Worm (Caenorhabditis elegans) whole organism, late embryonic: ENCODE data around the gene K09E2.3.

Experiments used
- F13H6.1 ChIP-seq: sonication (generic microtip); optimal IDR thresholded peaks from 2 replicates; lab custom pipeline; 2016; ENCODE audit warnings: missing genetic modification characterization, missing compliant biosample characterization
- T23F11.4 ChIP-seq: fragments of 200-800 bp; sonication (Bioruptor generic); optimal IDR thresholded peaks from 2 replicates; lab custom pipeline; 2018; ENCODE audit warnings: mild to moderate bottlenecking, missing genetic modification characterization, missing compliant biosample characterization
- Y22D7AL.16 ChIP-seq: sonication (generic microtip); optimal IDR thresholded peaks from 2 replicates; lab custom pipeline; 2016; ENCODE audit warnings: missing genetic modification characterization, missing compliant biosample characterization
- ceh-14 ChIP-seq: sonication (generic microtip); optimal IDR thresholded peaks from 2 replicates; lab custom pipeline; 2016; ENCODE audit warnings: missing genotype, missing genetic modification characterization, missing compliant biosample characterization
- ceh-19 ChIP-seq: fragments of 200-800 bp; sonication (Bioruptor generic); optimal IDR thresholded peaks from 2 replicates; lab custom pipeline; 2018; ENCODE audit warnings: mild to moderate bottlenecking, missing genetic modification characterization, missing compliant biosample characterization
- ceh-2 ChIP-seq: sonication (generic microtip); optimal IDR thresholded peaks from 2 replicates; lab custom pipeline; 2016; ENCODE audit warnings: missing genotype, missing genetic modification characterization, missing compliant biosample characterization
- ceh-30 ChIP-seq: fragments of 150-350 bp; optimal IDR thresholded peaks from 2 replicates; lab custom pipeline; 2014; ENCODE audit warnings: missing biosample characterization, missing genetic modification characterization
- ceh-34 ChIP-seq: sonication (generic microtip); optimal IDR thresholded peaks from 2 replicates; lab custom pipeline; 2016; ENCODE audit warnings: mild to moderate bottlenecking, missing genetic modification characterization, missing compliant biosample characterization
- ceh-48 ChIP-seq: sonication (generic microtip); optimal IDR thresholded peaks from 2 replicates; lab custom pipeline; 2016; ENCODE audit warnings: missing genetic modification characterization, inconsistent platforms, missing compliant biosample characterization
- ceh-6 ChIP-seq: fragments of 200-800 bp; sonication (Bioruptor generic); optimal IDR thresholded peaks from 2 replicates; lab custom pipeline; 2018; ENCODE audit warnings: mild to moderate bottlenecking, missing genetic modification characterization, missing compliant biosample characterization
- ceh-9 ChIP-seq: sonication (generic microtip); optimal IDR thresholded peaks from 2 replicates; lab custom pipeline; 2016; ENCODE audit warnings: mild to moderate bottlenecking, missing genetic modification characterization, inconsistent platforms, missing compliant biosample characterization
- che-1 ChIP-seq: sonication (generic microtip); optimal IDR thresholded peaks from 2 replicates; lab custom pipeline; 2016; ENCODE audit warnings: mild to moderate bottlenecking, missing genetic modification characterization, missing compliant biosample characterization
- elt-2 ChIP-seq: sonication (generic microtip); optimal IDR thresholded peaks from 2 replicates; lab custom pipeline; 2016; ENCODE audit warnings: missing genetic modification reagents, missing genetic modification characterization, missing compliant biosample characterization
- fkh-6 ChIP-seq: sonication (generic microtip); optimal IDR thresholded peaks from 2 replicates; lab custom pipeline; 2016; ENCODE audit warnings: missing genetic modification characterization, missing compliant biosample characterization
- gmeb-2 ChIP-seq: sonication (generic microtip); optimal IDR thresholded peaks from 2 replicates; lab custom pipeline; 2016; ENCODE audit warnings: missing genetic modification characterization, inconsistent platforms, missing compliant biosample characterization
- hlh-30 ChIP-seq: sonication (generic microtip); optimal IDR thresholded peaks from 2 replicates; lab custom pipeline; 2017; ENCODE audit warnings: antibody characterized with exemption, missing genetic modification characterization, missing compliant biosample characterization; ENCODE audit not compliant: insufficient read depth
- lim-6 ChIP-seq: sonication (generic microtip); optimal IDR thresholded peaks from 2 replicates; lab custom pipeline; 2016; ENCODE audit warnings: missing genetic modification characterization, missing compliant biosample characterization
- lin-11 ChIP-seq: fragments of 200-800 bp; sonication (Bioruptor generic); optimal IDR thresholded peaks from 2 replicates; lab custom pipeline; 2018; ENCODE audit warnings: mild to moderate bottlenecking, missing genetic modification characterization, missing compliant biosample characterization
- madf-2 ChIP-seq: sonication (generic microtip); optimal IDR thresholded peaks from 2 replicates; lab custom pipeline; 2017; ENCODE audit warnings: missing genetic modification characterization, missing compliant biosample characterization
- nhr-11 ChIP-seq: fragments of 150-350 bp; optimal IDR thresholded peaks from 2 replicates; lab custom pipeline; 2014; ENCODE audit warnings: missing biosample characterization, missing genetic modification characterization
- npax-4 ChIP-seq: sonication (generic microtip); optimal IDR thresholded peaks from 2 replicates; lab custom pipeline; 2016; ENCODE audit warnings: missing genetic modification characterization, missing compliant biosample characterization
- pat-9 ChIP-seq: fragments of 200-800 bp; sonication (Bioruptor generic); optimal IDR thresholded peaks from 2 replicates; lab custom pipeline; 2018; ENCODE audit warnings: mild to moderate bottlenecking, missing genetic modification characterization, moderate library complexity, missing compliant biosample characterization
- pha-2 ChIP-seq: sonication (generic microtip); optimal IDR thresholded peaks from 2 replicates; lab custom pipeline; 2017; ENCODE audit warnings: mild to moderate bottlenecking, missing genetic modification characterization, missing compliant biosample characterization
- pros-1 ChIP-seq: fragments of 150-350 bp; optimal IDR thresholded peaks from 2 replicates; lab custom pipeline; 2014; ENCODE audit warnings: missing biosample characterization, missing genetic modification reagents, missing genetic modification characterization
- rnt-1 ChIP-seq: sonication (generic microtip); optimal IDR thresholded peaks from 2 replicates; lab custom pipeline; 2016; ENCODE audit warnings: missing genetic modification characterization, missing compliant biosample characterization
- syd-9 ChIP-seq: sonication (generic microtip); optimal IDR thresholded peaks from 2 replicates; lab custom pipeline; 2016; ENCODE audit warnings: mild to moderate bottlenecking, missing genetic modification characterization, moderate library complexity, missing compliant biosample characterization
- tbx-2 ChIP-seq: sonication (generic microtip); optimal IDR thresholded peaks from 2 replicates; lab custom pipeline; 2016; ENCODE audit warnings: missing genetic modification characterization, missing compliant biosample characterization
- tbx-7 ChIP-seq: sonication (generic microtip); optimal IDR thresholded peaks from 2 replicates; lab custom pipeline; 2016; ENCODE audit warnings: missing genotype, missing genetic modification characterization, missing compliant biosample characterization
- unc-42 ChIP-seq: sonication (generic microtip); optimal IDR thresholded peaks from 2 replicates; lab custom pipeline; 2016; ENCODE audit warnings: missing genotype, missing genetic modification characterization, missing compliant biosample characterization
- unc-86 ChIP-seq: sonication (generic microtip); optimal IDR thresholded peaks from 2 replicates; lab custom pipeline; 2016; ENCODE audit warnings: missing genetic modification characterization, missing compliant biosample characterization

Gene K09E2.3

ce11 chrX:8660909-8661308 is 12.0 kb upstream of the K09E2.3 start:
- TF ChIP-seq elt-2 (tag; lab: Kevin White, UChicago) (no peak), F13H6.1 (tag; lab: Kevin White, UChicago) (no peak), fkh-6 (tag; lab: Kevin White, UChicago) (no peak), tbx-2 (tag; lab: Kevin White, UChicago) (no peak)

ce11 chrX:8662452-8662851 is 10.4 kb upstream of the K09E2.3 start:
- TF ChIP-seq pat-9 (no peak), pha-2 (tag; lab: Kevin White, UChicago) (no peak), npax-4 (tag; lab: Kevin White, UChicago) (no peak), lin-11 (no peak), unc-42 (tag; lab: Kevin White, UChicago) (peak; percentile 9), ceh-30 (tag; lab: Kevin White, UChicago) (no peak)

- TF ChIP-seq che-1 (tag; lab: Kevin White, UChicago) (no peak), hlh-30 (tag; lab: Kevin White, UChicago) (peak; percentile 68)
These were observed 1.6 kb downstream of the K09E2.3 start for ce11 chrX:8674514-8674913.

ce11 chrX:8675151-8675550 is 2.3 kb downstream of the K09E2.3 start:
- no peak for TF ChIP-seq che-1 (tag; lab: Kevin White, UChicago)
- no peak for TF ChIP-seq tbx-7 (tag; lab: Kevin White, UChicago)
- no peak for TF ChIP-seq rnt-1
- TF ChIP-seq unc-86 (tag; lab: Kevin White, UChicago) = no peak
- TF ChIP-seq ceh-9 (tag; lab: Kevin White, UChicago) = no peak
- TF ChIP-seq pros-1 = no peak
- no peak for TF ChIP-seq elt-2 (tag; lab: Kevin White, UChicago)
- TF ChIP-seq tbx-2 (tag; lab: Kevin White, UChicago) = no peak
- no peak for TF ChIP-seq madf-2 (tag; lab: Kevin White, UChicago)

ce11 chrX:8676088-8676779 is 3.4 kb downstream of the K09E2.3 start:
- TF ChIP-seq ceh-2 (tag; lab: Kevin White, UChicago) (no peak), ceh-34 (no peak), lim-6 (tag; lab: Kevin White, UChicago) (no peak), ceh-14 (no peak)

- TF ChIP-seq nhr-11 (tag; lab: Kevin White, UChicago) (no peak), fkh-6 (tag; lab: Kevin White, UChicago) (no peak), T23F11.4 (GFP tag; lab: Kevin White, UChicago) (no peak), elt-2 (tag; lab: Kevin White, UChicago) (no peak), ceh-30 (tag; lab: Kevin White, UChicago) (no peak), syd-9 (tag; lab: Kevin White, UChicago) (no peak), hlh-30 (tag; lab: Kevin White, UChicago) (no peak), tbx-7 (tag; lab: Kevin White, UChicago) (no peak), gmeb-2 (tag; lab: Kevin White, UChicago) (no peak), ceh-48 (tag; lab: Kevin White, UChicago) (no peak)
These were observed 4.4 kb downstream of the K09E2.3 start for ce11 chrX:8677320-8677719.

- TF ChIP-seq pha-2 (tag; lab: Kevin White, UChicago) (no peak), ceh-19 (GFP tag; lab: Kevin White, UChicago) (no peak), Y22D7AL.16 (no peak), madf-2 (tag; lab: Kevin White, UChicago) (no peak), ceh-6 (GFP tag; lab: Kevin White, UChicago) (no peak)
- TF ChIP-seq, all 69 proteins: peak for 0
These were observed 5.0 kb downstream of the K09E2.3 start for ce11 chrX:8677873-8678272.
